Fruit fly (Drosophila melanogaster) whole organism, embryonic: Measurements from ENCODE around the gene Kaz-m1.
A peak's percentile ranks its signal among the peaks of the same experiment; 100 is the strongest.

Source experiments
- Ada2b ChIP-seq: fragments of 200-800 bp; sonication (Bioruptor generic); IDR thresholded peaks from 2 replicates; pipeline ENCODE4 v1.3.6; 2022; ENCODE audit warnings: missing biosample characterization, missing genetic modification characterization
- Atf-2 ChIP-seq: fragments of 200-800 bp; sonication (Bioruptor generic); optimal IDR thresholded peaks from 2 replicates; lab custom pipeline; 2016; ENCODE audit warnings: missing biosample characterization, missing genetic modification characterization
- Bgb ChIP-seq: fragments of 200-800 bp; sonication (Bioruptor generic); IDR thresholded peaks from 2 replicates; pipeline ENCODE4 v1.3.6; 2022; ENCODE audit warnings: missing biosample characterization, missing genetic modification characterization; ENCODE audit not compliant: partially characterized antibody
- CG10543 ChIP-seq: fragments of 200-800 bp; sonication (Bioruptor generic); optimal IDR thresholded peaks from 3 replicates; lab custom pipeline; 2017; ENCODE audit warnings: missing biosample characterization, mild to moderate bottlenecking, missing genetic modification characterization, moderate library complexity
- CG12236 ChIP-seq: fragments of 200-800 bp; sonication (Bioruptor generic); optimal IDR thresholded peaks from 2 replicates; lab custom pipeline; 2016; ENCODE audit warnings: missing biosample characterization, missing genetic modification characterization
- CG13775 ChIP-seq: fragments of 200-800 bp; sonication (Bioruptor generic); optimal IDR thresholded peaks from 3 replicates; lab custom pipeline; 2017; ENCODE audit warnings: missing biosample characterization, mild to moderate bottlenecking, missing genetic modification characterization
- CG14667 ChIP-seq: fragments of 200-800 bp; sonication (Bioruptor generic); IDR thresholded peaks from 2 replicates; pipeline ENCODE4 v1.3.6; 2022; ENCODE audit warnings: missing biosample characterization, missing genetic modification characterization
- CG15479 ChIP-seq: fragments of 200-800 bp; sonication (Bioruptor generic); optimal IDR thresholded peaks from 3 replicates; lab custom pipeline; 2019; ENCODE audit warnings: missing biosample characterization, mild to moderate bottlenecking, missing genetic modification characterization, moderate library complexity
- CG17568 ChIP-seq: fragments of 200-800 bp; sonication (Bioruptor generic); optimal IDR thresholded peaks from 2 replicates; lab custom pipeline; 2018; ENCODE audit warnings: missing biosample characterization, mild to moderate bottlenecking, missing genetic modification characterization, moderate library complexity
- CG18262 ChIP-seq: fragments of 200-800 bp; optimal IDR thresholded peaks from 3 replicates; lab custom pipeline; 2019; ENCODE audit warnings: missing biosample characterization, mild to moderate bottlenecking, missing genetic modification characterization, moderate library complexity
- CG31441 ChIP-seq: fragments of 200-800 bp; sonication (Bioruptor generic); IDR thresholded peaks from 2 replicates; pipeline ENCODE4 v1.3.6; 2022; ENCODE audit warnings: missing biosample characterization, missing genetic modification characterization
- CG4854 ChIP-seq: fragments of 200-800 bp; sonication (Bioruptor generic); optimal IDR thresholded peaks from 2 replicates; lab custom pipeline; 2016; ENCODE audit warnings: missing biosample characterization, missing genetic modification characterization, inconsistent platforms
- CG6654 ChIP-seq: fragments of 200-800 bp; sonication (Bioruptor generic); optimal IDR thresholded peaks from 2 replicates; lab custom pipeline; 2017; ENCODE audit warnings: missing biosample characterization, mild to moderate bottlenecking, missing genetic modification characterization
- CG6791 ChIP-seq: fragments of 200-800 bp; sonication (Bioruptor generic); IDR thresholded peaks from 3 replicates; pipeline ENCODE4 v1.3.6; 2022; ENCODE audit warnings: missing biosample characterization, missing genetic modification characterization; ENCODE audit not compliant: partially characterized antibody
- CG7745 ChIP-seq: fragments of 200-800 bp; sonication (Bioruptor generic); optimal IDR thresholded peaks from 2 replicates; lab custom pipeline; 2018; ENCODE audit warnings: missing biosample characterization, mild to moderate bottlenecking, missing genetic modification characterization, moderate library complexity
- CG7963 ChIP-seq: fragments of 200-800 bp; sonication (Bioruptor generic); IDR thresholded peaks from 3 replicates; pipeline ENCODE4 v1.3.6; 2022; ENCODE audit warnings: missing biosample characterization, missing genetic modification characterization; ENCODE audit not compliant: partially characterized antibody
- CHES-1-like ChIP-seq: fragments of 200-800 bp; sonication (Bioruptor generic); optimal IDR thresholded peaks from 2 replicates; lab custom pipeline; 2016; ENCODE audit warnings: missing biosample characterization, missing genetic modification characterization
- CrebB ChIP-seq: fragments of 200-800 bp; sonication (Bioruptor generic); optimal IDR thresholded peaks from 3 replicates; lab custom pipeline; 2018; ENCODE audit warnings: missing biosample characterization, mild to moderate bottlenecking, missing genetic modification characterization
- D19B ChIP-seq: fragments of 200-800 bp; sonication (Bioruptor generic); optimal IDR thresholded peaks from 2 replicates; lab custom pipeline; 2017; ENCODE audit warnings: missing biosample characterization, mild to moderate bottlenecking, missing genetic modification characterization
- Dfd ChIP-seq, 2 experiments: fragments of >200 bp; optimal IDR thresholded peaks; 2 replicates each; lab custom pipeline; 2017; ENCODE audit warnings: missing biosample characterization in 2 of 2, missing genetic modification characterization in 2 of 2
- Dip2 ChIP-seq: fragments of 200-800 bp; sonication (Bioruptor generic); IDR thresholded peaks from 2 replicates; pipeline ENCODE4 v1.3.6; 2022; ENCODE audit warnings: missing biosample characterization, missing genetic modification characterization
- Dref ChIP-seq: fragments of 200-800 bp; sonication (Bioruptor generic); IDR thresholded peaks from 2 replicates; pipeline ENCODE4 v1.3.6; 2022; ENCODE audit warnings: missing biosample characterization, missing genetic modification characterization
- ERR ChIP-seq: fragments of 200-800 bp; sonication (Bioruptor generic); optimal IDR thresholded peaks from 2 replicates; lab custom pipeline; 2016; ENCODE audit warnings: missing biosample characterization, missing genetic modification characterization
- Ets97D ChIP-seq: fragments of 200-800 bp; sonication (Bioruptor generic); optimal IDR thresholded peaks from 3 replicates; lab custom pipeline; 2016; ENCODE audit warnings: missing biosample characterization, missing genetic modification characterization
- Fer2 ChIP-seq: fragments of 200-800 bp; sonication (Bioruptor generic); optimal IDR thresholded peaks from 2 replicates; lab custom pipeline; 2018; ENCODE audit warnings: missing biosample characterization, mild to moderate bottlenecking, missing genetic modification characterization, moderate library complexity
- Gsc ChIP-seq: fragments of 200-800 bp; sonication (Bioruptor generic); IDR thresholded peaks from 2 replicates; pipeline ENCODE4 v1.3.6; 2022; ENCODE audit warnings: missing biosample characterization, missing genetic modification characterization
- HmgD ChIP-seq: fragments of 200-800 bp; sonication (Bioruptor generic); optimal IDR thresholded peaks from 3 replicates; lab custom pipeline; 2016; ENCODE audit warnings: missing biosample characterization, missing genetic modification characterization
- Meics ChIP-seq: fragments of 200-800 bp; sonication (Bioruptor generic); optimal IDR thresholded peaks from 2 replicates; lab custom pipeline; 2017; ENCODE audit warnings: missing biosample characterization, mild to moderate bottlenecking, missing genetic modification characterization
- Mrtf ChIP-seq: fragments of 200-800 bp; sonication (Bioruptor generic); IDR thresholded peaks from 3 replicates; pipeline ENCODE4 v1.3.6; 2022; ENCODE audit warnings: missing biosample characterization, missing genetic modification characterization
- Myb ChIP-seq: fragments of 200-800 bp; sonication (Bioruptor generic); optimal IDR thresholded peaks from 2 replicates; lab custom pipeline; 2016; ENCODE audit warnings: missing biosample characterization, missing genetic modification characterization
- Ptx1 ChIP-seq: fragments of 200-800 bp; sonication (Bioruptor generic); IDR thresholded peaks from 2 replicates; pipeline ENCODE4 v1.3.6; 2022; ENCODE audit warnings: missing biosample characterization, missing genetic modification characterization
- Ssrp ChIP-seq: fragments of 200-800 bp; sonication (Bioruptor generic); optimal IDR thresholded peaks from 2 replicates; lab custom pipeline; 2018; ENCODE audit warnings: missing biosample characterization, mild to moderate bottlenecking, missing genetic modification characterization, moderate library complexity
- ac ChIP-seq: fragments of 200-800 bp; sonication (Bioruptor generic); optimal IDR thresholded peaks from 3 replicates; lab custom pipeline; 2017; ENCODE audit warnings: missing biosample characterization, mild to moderate bottlenecking, missing genetic modification characterization
- ap ChIP-seq: fragments of 200-800 bp; sonication (Bioruptor generic); IDR thresholded peaks from 2 replicates; pipeline ENCODE4 v1.3.6; 2022; ENCODE audit warnings: missing biosample characterization, missing genetic modification characterization
- bigmax ChIP-seq: fragments of 200-800 bp; sonication (Bioruptor generic); optimal IDR thresholded peaks from 2 replicates; lab custom pipeline; 2018; ENCODE audit warnings: missing biosample characterization, mild to moderate bottlenecking, missing genetic modification characterization
- cas ChIP-seq: fragments of 200-800 bp; sonication (Bioruptor generic); IDR thresholded peaks from 2 replicates; pipeline ENCODE4 v1.3.6; 2022; ENCODE audit warnings: missing biosample characterization, missing genetic modification characterization
- cwo ChIP-seq: fragments of 200-800 bp; sonication (Bioruptor generic); optimal IDR thresholded peaks from 3 replicates; lab custom pipeline; 2017; ENCODE audit warnings: missing biosample characterization, missing genetic modification characterization, mild to moderate bottlenecking, moderate library complexity, missing genetic modification reagents
- dmrt99B ChIP-seq: fragments of 200-800 bp; sonication (Bioruptor generic); optimal IDR thresholded peaks from 2 replicates; lab custom pipeline; 2018; ENCODE audit warnings: missing biosample characterization, mild to moderate bottlenecking, missing genetic modification characterization, moderate library complexity
- dpn ChIP-seq, 2 experiments: fragments of 200-800 bp; sonication (Bioruptor generic); optimal IDR thresholded peaks; 3 replicates each; lab custom pipeline; 2016; ENCODE audit warnings: missing biosample characterization in 2 of 2, missing genetic modification characterization in 2 of 2
- fd64A ChIP-seq: fragments of 200-800 bp; sonication (Bioruptor generic); optimal IDR thresholded peaks from 3 replicates; lab custom pipeline; 2018; ENCODE audit warnings: missing biosample characterization, mild to moderate bottlenecking, missing genetic modification characterization
- gce ChIP-seq: fragments of 200-800 bp; sonication (Bioruptor generic); IDR thresholded peaks from 3 replicates; pipeline ENCODE4 v1.3.6; 2022; ENCODE audit warnings: missing biosample characterization, missing genetic modification characterization
- hkb ChIP-seq, 2 experiments: fragments of 200-800 bp in 1 of 2; fragments of >200 bp in 1 of 2; sonication (Bioruptor generic) in 1 of 2; IDR thresholded peaks in 1 of 2; optimal IDR thresholded peaks in 1 of 2; 2 replicates each; pipeline versions ENCODE4 v1.3.6 to Lab custom; 2017 to 2022; ENCODE audit warnings: missing biosample characterization in 1 of 2, missing genetic modification characterization in 1 of 2
- kni ChIP-seq: fragments of 200-800 bp; sonication (Bioruptor generic); optimal IDR thresholded peaks from 3 replicates; lab custom pipeline; 2017; ENCODE audit warnings: mild to moderate bottlenecking, missing biosample characterization, missing genetic modification reagents, missing genetic modification characterization
- lilli ChIP-seq: fragments of 200-800 bp; sonication (Bioruptor generic); optimal IDR thresholded peaks from 3 replicates; lab custom pipeline; 2016; ENCODE audit warnings: missing biosample characterization, missing genetic modification characterization
- nau ChIP-seq: fragments of 200-800 bp; sonication (Bioruptor generic); optimal IDR thresholded peaks from 3 replicates; lab custom pipeline; 2017; ENCODE audit warnings: missing biosample characterization, mild to moderate bottlenecking, missing genetic modification characterization, missing genetic modification reagents
- psq ChIP-seq: fragments of 200-800 bp; sonication (Bioruptor generic); optimal IDR thresholded peaks from 2 replicates; lab custom pipeline; 2017; ENCODE audit warnings: missing biosample characterization, missing genetic modification characterization
- slou ChIP-seq: fragments of 200-800 bp; sonication (Bioruptor generic); optimal IDR thresholded peaks from 3 replicates; lab custom pipeline; 2016; ENCODE audit warnings: missing biosample characterization, missing genetic modification characterization
- sob ChIP-seq: fragments of 200-800 bp; sonication (Bioruptor generic); IDR thresholded peaks from 2 replicates; pipeline ENCODE4 v1.3.6; 2022; ENCODE audit warnings: missing biosample characterization, missing genetic modification characterization
- tx ChIP-seq: fragments of 200-800 bp; sonication (Bioruptor generic); optimal IDR thresholded peaks from 2 replicates; lab custom pipeline; 2016; ENCODE audit warnings: missing biosample characterization, missing genetic modification characterization
- wek ChIP-seq: fragments of 200-800 bp; sonication (Bioruptor generic); optimal IDR thresholded peaks from 3 replicates; lab custom pipeline; 2018; ENCODE audit warnings: missing biosample characterization, mild to moderate bottlenecking, missing genetic modification characterization, moderate library complexity
- zfh2 ChIP-seq: fragments of 200-800 bp; sonication (Bioruptor generic); optimal IDR thresholded peaks from 2 replicates; lab custom pipeline; 2016; ENCODE audit warnings: missing biosample characterization, missing genetic modification characterization

Gene Kaz-m1

DNA sequence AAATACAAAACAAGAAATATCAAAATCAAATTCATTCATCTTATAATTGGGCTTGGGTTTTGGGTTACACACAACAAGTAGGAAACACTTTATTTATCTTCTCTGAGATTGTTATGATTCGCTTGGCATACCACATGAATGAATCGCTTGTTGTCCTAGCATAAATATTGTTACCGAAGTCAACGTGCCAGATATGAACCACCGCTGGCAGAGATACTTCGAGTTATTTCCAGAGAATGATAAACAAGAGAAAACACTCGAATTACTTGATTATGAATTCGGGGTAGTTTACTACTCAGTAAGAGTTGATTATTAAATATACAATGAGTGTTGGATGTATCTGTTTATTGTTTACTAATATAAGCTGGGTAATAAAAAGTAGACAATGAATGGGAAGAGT, 3.0 kb upstream of the Kaz-m1 start (continued):
- TF ChIP-seq Ada2b (GFP tag; lab: Robert Waterston, UW) (no peak), dpn (GFP tag; optimal IDR thresholded peaks at IDR 0.05; lab: Kevin White, UChicago) (no peak), fd64A (peak; percentile 64), tx (GFP tag; lab: Kevin White, UChicago) (no peak), ap (GFP tag; lab: Robert Waterston, UW) (no peak), CG17568 (GFP tag; lab: Kevin White, UChicago) (peak; percentile 67), zfh2 (GFP tag; lab: Kevin White, UChicago) (no peak), wek (GFP tag; lab: Kevin White, UChicago) (peak; percentile 62), CG13775 (GFP tag; lab: Kevin White, UChicago) (no peak), Dip2 (no peak), dmrt99B (peak; percentile 9), Ets97D (GFP tag; lab: Kevin White, UChicago) (no peak), CG6654 (no peak), CG12236 (GFP tag; lab: Kevin White, UChicago) (peak; percentile 44), Gsc (GFP tag; lab: Robert Waterston, UW) (no peak), Dfd (GFP tag; optimal IDR thresholded peaks at IDR 0.05; lab: Kevin White, UChicago) (no peak), Myb (no peak), Ssrp (tag; lab: Kevin White, UChicago) (no peak), ac (GFP tag; lab: Kevin White, UChicago) (peak; percentile 72), Ptx1 (no peak), Mrtf (GFP tag; lab: Robert Waterston, UW) (no peak), Meics (GFP tag; lab: Kevin White, UChicago) (no peak), CG31441 (GFP tag; lab: Robert Waterston, UW) (no peak), Fer2 (tag; lab: Kevin White, UChicago) (no peak), ERR (GFP tag; lab: Kevin White, UChicago) (no peak), CG18262 (tag; lab: Kevin White, UChicago) (peak; percentile 52), psq (no peak), nau (GFP tag; lab: Kevin White, UChicago) (no peak), CG4854 (GFP tag; lab: Kevin White, UChicago) (no peak), gce (GFP tag; lab: Robert Waterston, UW) (no peak), Bgb (GFP tag; lab: Robert Waterston, UW) (no peak), CG6791 (GFP tag; lab: Robert Waterston, UW) (no peak), lilli (no peak), cas (GFP tag; lab: Robert Waterston, UW) (no peak), slou (no peak), CrebB (tag; lab: Kevin White, UChicago) (peak; percentile 54), HmgD (no peak), CG15479 (no peak), D19B (GFP tag; lab: Kevin White, UChicago) (no peak), CG7963 (GFP tag; lab: Robert Waterston, UW) (no peak), CG10543 (GFP tag; lab: Kevin White, UChicago) (peak; percentile 43), sob (GFP tag; lab: Robert Waterston, UW) (no peak), CG14667 (no peak), CG7745 (tag; lab: Kevin White, UChicago) (peak; percentile 73), bigmax (no peak), hkb (optimal IDR thresholded peaks at IDR 0.05; lab: Kevin White, UChicago) (no peak), hkb (GFP tag; IDR thresholded peaks at IDR 0.05; lab: Robert Waterston, UW) (no peak), CHES-1-like (no peak), kni (peak; percentile 18), cwo (GFP tag; lab: Kevin White, UChicago) (no peak), Dref (GFP tag; lab: Robert Waterston, UW) (no peak), Atf-2 (GFP tag; lab: Kevin White, UChicago) (no peak)
